Worm (Caenorhabditis elegans) whole organism, young adult: ENCODE results near the gene nduv-3.

ENCODE experiments used
- dpff-1 ChIP-seq: sonication (generic microtip); optimal IDR thresholded peaks from 2 replicates; lab custom pipeline; 2017; ENCODE audit warnings: mild to moderate bottlenecking, missing genetic modification characterization, missing compliant biosample characterization
- sea-2 ChIP-seq: fragments of 200-800 bp; sonication (Bioruptor generic); IDR thresholded peaks from 2 replicates; pipeline ENCODE4 v1.3.6; 2022; ENCODE audit warnings: missing genetic modification characterization, missing compliant biosample characterization
- unc-62 ChIP-seq: fragments of 150-350 bp; optimal IDR thresholded peaks from 2 replicates; lab custom pipeline; 2014; ENCODE audit warnings: missing biosample characterization, missing genetic modification reagents, missing genetic modification characterization

ce11 chrIV:2600841-2601240 lies 40.3 kb upstream of the nduv-3 start, which contains the start of gene epg-9:
- TF ChIP-seq unc-62 (GFP tag; lab: Kevin White, UChicago) (no peak), sea-2 (GFP tag; lab: Robert Waterston, UW) (no peak), dpff-1 (tag; lab: Kevin White, UChicago) (no peak)
